Fruit fly (Drosophila melanogaster) whole organism, embryonic: ENCODE results near the gene CG9173.

Experiments
- CG10147 ChIP-seq: fragments of 200-800 bp; sonication (Bioruptor generic); optimal IDR thresholded peaks from 2 replicates; lab custom pipeline; 2019; ENCODE audit warnings: missing biosample characterization, mild to moderate bottlenecking, missing genetic modification characterization, moderate library complexity
- CG10321 ChIP-seq: fragments of 200-800 bp; sonication (Bioruptor generic); IDR thresholded peaks from 2 replicates; pipeline ENCODE4 v1.3.6; 2022; ENCODE audit warnings: missing biosample characterization, missing genetic modification characterization
- CG10979 ChIP-seq: fragments of 200-800 bp; sonication (Bioruptor generic); optimal IDR thresholded peaks from 2 replicates; lab custom pipeline; 2018; ENCODE audit warnings: missing biosample characterization, mild to moderate bottlenecking, missing genetic modification characterization, moderate library complexity
- CG12219 ChIP-seq: fragments of 200-800 bp; sonication (Bioruptor generic); optimal IDR thresholded peaks from 3 replicates; lab custom pipeline; 2018; ENCODE audit warnings: missing biosample characterization, mild to moderate bottlenecking, missing genetic modification characterization
- CG13775 ChIP-seq: fragments of 200-800 bp; sonication (Bioruptor generic); optimal IDR thresholded peaks from 3 replicates; lab custom pipeline; 2017; ENCODE audit warnings: missing biosample characterization, mild to moderate bottlenecking, missing genetic modification characterization
- CG13894 ChIP-seq: fragments of 200-800 bp; sonication (Bioruptor generic); optimal IDR thresholded peaks from 3 replicates; lab custom pipeline; 2018; ENCODE audit warnings: missing biosample characterization, mild to moderate bottlenecking, missing genetic modification characterization, moderate library complexity
- CG14667 ChIP-seq: fragments of 200-800 bp; sonication (Bioruptor generic); IDR thresholded peaks from 2 replicates; pipeline ENCODE4 v1.3.6; 2022; ENCODE audit warnings: missing biosample characterization, missing genetic modification characterization
- CG15514 ChIP-seq: fragments of 200-800 bp; sonication (Bioruptor generic); optimal IDR thresholded peaks from 3 replicates; lab custom pipeline; 2017; ENCODE audit warnings: missing biosample characterization, missing genetic modification characterization, mild to moderate bottlenecking, moderate library complexity, missing genetic modification reagents
- CG2712 ChIP-seq: fragments of 200-800 bp; optimal IDR thresholded peaks from 3 replicates; lab custom pipeline; 2019; ENCODE audit warnings: missing biosample characterization, mild to moderate bottlenecking, missing genetic modification characterization, moderate library complexity
- CG2875 ChIP-seq: fragments of 200-800 bp; sonication (Bioruptor generic); optimal IDR thresholded peaks from 2 replicates; lab custom pipeline; 2017; ENCODE audit warnings: missing biosample characterization, mild to moderate bottlenecking, missing genetic modification characterization, missing genetic modification reagents
- CG30403 ChIP-seq: fragments of 200-800 bp; sonication (Bioruptor generic); optimal IDR thresholded peaks from 3 replicates; lab custom pipeline; 2016; ENCODE audit warnings: missing biosample characterization, missing genetic modification characterization
- CG4282 ChIP-seq: fragments of 200-800 bp; sonication (Bioruptor generic); optimal IDR thresholded peaks from 2 replicates; lab custom pipeline; 2016; ENCODE audit warnings: missing biosample characterization, missing genetic modification characterization
- CG4328 ChIP-seq: fragments of 200-800 bp; sonication (Bioruptor generic); optimal IDR thresholded peaks from 3 replicates; lab custom pipeline; 2017; ENCODE audit warnings: missing biosample characterization, missing genetic modification reagents, missing genetic modification characterization
- CG7556 ChIP-seq: fragments of 200-800 bp; sonication (Bioruptor generic); optimal IDR thresholded peaks from 2 replicates; lab custom pipeline; 2017; ENCODE audit warnings: missing biosample characterization, mild to moderate bottlenecking, missing genetic modification characterization
- CG8290 ChIP-seq, 3 experiments: fragments of 200-800 bp; sonication (Bioruptor generic); optimal IDR thresholded peaks; 2 replicates each; lab custom pipeline; 2016 to 2019; ENCODE audit warnings: missing biosample characterization in 3 of 3, missing genetic modification characterization in 3 of 3, mild to moderate bottlenecking in 2 of 3, moderate library complexity in 1 of 3
- CG8924 ChIP-seq: fragments of 200-800 bp; optimal IDR thresholded peaks from 3 replicates; lab custom pipeline; 2019; ENCODE audit warnings: missing biosample characterization, mild to moderate bottlenecking, missing genetic modification characterization, moderate library complexity
- Chrac-16 ChIP-seq: fragments of 200-800 bp; sonication (Bioruptor generic); optimal IDR thresholded peaks from 3 replicates; lab custom pipeline; 2016; ENCODE audit warnings: missing biosample characterization, missing genetic modification characterization
- Fer2 ChIP-seq: fragments of 200-800 bp; sonication (Bioruptor generic); optimal IDR thresholded peaks from 2 replicates; lab custom pipeline; 2018; ENCODE audit warnings: missing biosample characterization, mild to moderate bottlenecking, missing genetic modification characterization, moderate library complexity
- HLH4C ChIP-seq: fragments of 200-800 bp; sonication (Bioruptor generic); IDR thresholded peaks from 3 replicates; pipeline ENCODE4 v1.3.6; 2022; ENCODE audit warnings: missing biosample characterization, missing genetic modification characterization; ENCODE audit not compliant: partially characterized antibody
- Kr ChIP-seq: fragments of 200-800 bp; sonication (Bioruptor generic); optimal IDR thresholded peaks from 2 replicates; lab custom pipeline; 2017; ENCODE audit warnings: missing biosample characterization, mild to moderate bottlenecking, missing genetic modification characterization
- Lim3 ChIP-seq: fragments of 200-800 bp; sonication (Bioruptor generic); IDR thresholded peaks from 2 replicates; pipeline ENCODE4 v1.3.6; 2022; ENCODE audit warnings: missing biosample characterization, missing genetic modification characterization
- Med ChIP-seq: fragments of 200-800 bp; sonication (Bioruptor generic); peaks from one replicate; lab custom pipeline; 2016; ENCODE audit warnings: missing biosample characterization, missing genetic modification characterization, mild to moderate bottlenecking, inconsistent platforms, moderate library complexity
- NC2α ChIP-seq: fragments of 200-800 bp; sonication (Bioruptor generic); optimal IDR thresholded peaks from 2 replicates; lab custom pipeline; 2016; ENCODE audit warnings: missing biosample characterization, missing genetic modification characterization
- Ptx1 ChIP-seq: fragments of 200-800 bp; sonication (Bioruptor generic); IDR thresholded peaks from 2 replicates; pipeline ENCODE4 v1.3.6; 2022; ENCODE audit warnings: missing biosample characterization, missing genetic modification characterization
- Six4 ChIP-seq: fragments of 200-800 bp; sonication (Bioruptor generic); optimal IDR thresholded peaks from 2 replicates; lab custom pipeline; 2016; ENCODE audit warnings: missing biosample characterization, missing genetic modification characterization
- Vsx1 ChIP-seq: fragments of 200-800 bp; sonication (Bioruptor generic); optimal IDR thresholded peaks from 2 replicates; lab custom pipeline; 2017; ENCODE audit warnings: missing biosample characterization, mild to moderate bottlenecking, missing genetic modification characterization, missing genetic modification reagents
- abd-A ChIP-seq: fragments of 200-800 bp; sonication (Bioruptor generic); optimal IDR thresholded peaks from 3 replicates; lab custom pipeline; 2019; ENCODE audit warnings: missing biosample characterization, mild to moderate bottlenecking, missing genetic modification characterization, moderate library complexity
- br ChIP-seq: fragments of >200 bp; optimal IDR thresholded peaks from 2 replicates; lab custom pipeline; 2017
- crol ChIP-seq: fragments of 200-800 bp; sonication (Bioruptor generic); IDR thresholded peaks from 2 replicates; pipeline ENCODE4 v1.3.6; 2022; ENCODE audit warnings: missing biosample characterization, missing genetic modification characterization
- fd102C ChIP-seq: fragments of 200-800 bp; sonication (Bioruptor generic); optimal IDR thresholded peaks from 2 replicates; lab custom pipeline; 2018; ENCODE audit warnings: missing biosample characterization, mild to moderate bottlenecking, missing genetic modification characterization, moderate library complexity
- gce ChIP-seq: fragments of 200-800 bp; sonication (Bioruptor generic); IDR thresholded peaks from 3 replicates; pipeline ENCODE4 v1.3.6; 2022; ENCODE audit warnings: missing biosample characterization, missing genetic modification characterization
- gt ChIP-seq: fragments of 200-800 bp; sonication (Bioruptor generic); IDR thresholded peaks from 2 replicates; pipeline ENCODE4 v1.3.6; 2022; ENCODE audit warnings: missing biosample characterization, missing genetic modification characterization
- lbe ChIP-seq: fragments of 200-800 bp; sonication (Bioruptor generic); optimal IDR thresholded peaks from 2 replicates; lab custom pipeline; 2016; ENCODE audit warnings: missing biosample characterization, mild to moderate bottlenecking, missing genetic modification characterization
- nom ChIP-seq: fragments of 200-800 bp; sonication (Bioruptor generic); optimal IDR thresholded peaks from 2 replicates; lab custom pipeline; 2017; ENCODE audit warnings: missing biosample characterization, missing genetic modification characterization, mild to moderate bottlenecking, moderate library complexity, missing genetic modification reagents
- otp ChIP-seq: fragments of 200-800 bp; sonication (Bioruptor generic); IDR thresholded peaks from 3 replicates; pipeline ENCODE4, ENCODE4 v1.3.6; 2022; ENCODE audit warnings: missing biosample characterization, missing genetic modification characterization
- salm ChIP-seq: fragments of 200-800 bp; sonication (Bioruptor generic); optimal IDR thresholded peaks from 2 replicates; lab custom pipeline; 2018; ENCODE audit warnings: missing biosample characterization, mild to moderate bottlenecking, missing genetic modification characterization
- sens ChIP-seq: fragments of 200-800 bp; sonication (Bioruptor generic); peaks from one replicate; lab custom pipeline; 2016; ENCODE audit warnings: missing biosample characterization, missing genetic modification characterization
- seq ChIP-seq: fragments of 200-800 bp; sonication (Bioruptor generic); IDR thresholded peaks from 2 replicates; pipeline ENCODE4 v1.3.6; 2022; ENCODE audit warnings: missing biosample characterization, missing genetic modification characterization
- shn ChIP-seq: fragments of 200-800 bp; sonication (Bioruptor generic); optimal IDR thresholded peaks from 3 replicates; lab custom pipeline; 2016; ENCODE audit warnings: missing biosample characterization, missing genetic modification characterization
- sna ChIP-seq: fragments of 200-800 bp; sonication (Bioruptor generic); IDR thresholded peaks from 2 replicates; pipeline ENCODE4 v1.3.6; 2022; ENCODE audit warnings: missing biosample characterization, missing genetic modification characterization; ENCODE audit not compliant: partially characterized antibody
- sqz ChIP-seq: fragments of 200-800 bp; sonication (Bioruptor generic); optimal IDR thresholded peaks from 3 replicates; lab custom pipeline; 2018; ENCODE audit warnings: missing biosample characterization, mild to moderate bottlenecking, missing genetic modification characterization
- stwl ChIP-seq: fragments of 200-800 bp; sonication (Bioruptor generic); optimal IDR thresholded peaks from 3 replicates; lab custom pipeline; 2018; ENCODE audit warnings: missing biosample characterization, mild to moderate bottlenecking, missing genetic modification characterization, moderate library complexity
- tio ChIP-seq: fragments of 200-800 bp; sonication (Bioruptor generic); optimal IDR thresholded peaks from 2 replicates; lab custom pipeline; 2017; ENCODE audit warnings: missing biosample characterization, missing genetic modification characterization, inconsistent platforms
- tna ChIP-seq: fragments of 200-800 bp; sonication (Bioruptor generic); IDR thresholded peaks from 2 replicates; pipeline ENCODE4 v1.3.6; 2022; ENCODE audit warnings: missing biosample characterization, missing genetic modification characterization; ENCODE audit not compliant: partially characterized antibody
- vvl ChIP-seq: fragments of 200-800 bp; sonication (Bioruptor generic); IDR thresholded peaks from 2 replicates; pipeline ENCODE4 v1.3.6; 2022; ENCODE audit warnings: missing biosample characterization, missing genetic modification characterization
- wdn ChIP-seq: fragments of 200-800 bp; sonication (Bioruptor generic); IDR thresholded peaks from 2 replicates; pipeline ENCODE4 v1.3.6; 2022; ENCODE audit warnings: missing biosample characterization, missing genetic modification characterization
- zf30C ChIP-seq: fragments of 200-800 bp; sonication (Bioruptor generic); optimal IDR thresholded peaks from 3 replicates; lab custom pipeline; 2018; ENCODE audit warnings: missing biosample characterization, mild to moderate bottlenecking, missing genetic modification characterization

Gene CG9173

dm6 chr3L:1388094-1388493, 35.2 kb downstream of the CG9173 start:
- TF ChIP-seq fd102C (GFP tag; lab: Kevin White, UChicago) (no peak), lbe (peak; percentile 46), CG4328 (GFP tag; lab: Kevin White, UChicago) (no peak)

- peak; percentile 11 for TF ChIP-seq sens (GFP tag; lab: Kevin White, UChicago)
- peak; percentile 2 for TF ChIP-seq CG13894 (tag; lab: Kevin White, UChicago)
- peak; percentile 11; the same call in 1 of the 2 replicates for TF ChIP-seq seq (GFP tag; lab: Robert Waterston, UW)
- TF ChIP-seq Med (GFP tag; lab: Kevin White, UChicago) = peak; percentile 94
- peak; percentile 96 for TF ChIP-seq CG15514 (GFP tag; lab: Kevin White, UChicago)
- TF ChIP-seq CG4282 (GFP tag; lab: Kevin White, UChicago) = no peak
- TF ChIP-seq Fer2 = no peak
- peak; percentile 56; the same call in 1 of the 2 replicates for TF ChIP-seq crol
- no peak for TF ChIP-seq CG10979
- TF ChIP-seq CG13775 (GFP tag; lab: Kevin White, UChicago) = no peak
- no peak for TF ChIP-seq CG8924 (tag; lab: Kevin White, UChicago)
- TF ChIP-seq shn (GFP tag; lab: Kevin White, UChicago) = peak; percentile 18
- TF ChIP-seq tio (GFP tag; lab: Kevin White, UChicago) = no peak
- no peak for TF ChIP-seq CG7556 (GFP tag; lab: Kevin White, UChicago)
- no peak for TF ChIP-seq Kr
- 0 out of 2 replicates have a peak, but pooled peaks have one; percentile 10 for TF ChIP-seq Ptx1 (GFP tag; lab: Robert Waterston, UW)
- TF ChIP-seq abd-A (tag; lab: Kevin White, UChicago) = peak; percentile 94
- no peak for TF ChIP-seq tna (GFP tag; lab: Robert Waterston, UW)
- TF ChIP-seq, all 482 proteins: peak for 9
Measured at dm6 chr3L:1385683-1386246, 37.5 kb downstream of the CG9173 start.

- TF ChIP-seq salm (tag; lab: Kevin White, UChicago) (no peak), CG7556 (GFP tag; lab: Kevin White, UChicago) (no peak), vvl (GFP tag; lab: Robert Waterston, UW) (no peak), CG14667 (GFP tag; lab: Robert Waterston, UW) (no peak), sqz (GFP tag; lab: Kevin White, UChicago) (no peak), Vsx1 (GFP tag; lab: Kevin White, UChicago) (no peak), CG10321 (GFP tag; lab: Robert Waterston, UW) (peak; percentile 90), CG8290 (GFP tag; optimal IDR thresholded peaks at IDR 0.05; lab: Kevin White, UChicago) (no peak), CG8290 (tag; optimal IDR thresholded peaks at IDR 0.05; lab: Kevin White, UChicago) (no peak), gt (GFP tag; lab: Robert Waterston, UW) (no peak), br (lab: Kevin White, UChicago) (no peak), NC2α (GFP tag; lab: Kevin White, UChicago) (no peak), crol (peak; percentile 71; the same call in 1 of the 2 replicates), HLH4C (no peak), CG12219 (GFP tag; lab: Kevin White, UChicago) (no peak), nom (GFP tag; lab: Kevin White, UChicago) (peak; percentile 72), Lim3 (GFP tag; lab: Robert Waterston, UW) (no peak), Chrac-16 (no peak), CG2712 (tag; lab: Kevin White, UChicago) (no peak), stwl (tag; lab: Kevin White, UChicago) (no peak), wdn (GFP tag; lab: Robert Waterston, UW) (no peak), Six4 (GFP tag; lab: Kevin White, UChicago) (no peak), zf30C (no peak), CG30403 (GFP tag; lab: Kevin White, UChicago) (no peak), CG10147 (GFP tag; lab: Kevin White, UChicago) (no peak), CG2875 (GFP tag; lab: Kevin White, UChicago) (no peak), sna (GFP tag; lab: Robert Waterston, UW) (no peak), Med (GFP tag; lab: Kevin White, UChicago) (peak; percentile 24), otp (GFP tag; lab: Robert Waterston, UW) (no peak), gce (GFP tag; lab: Robert Waterston, UW) (no peak)
Measured at dm6 chr3L:1380959-1381358, 42.3 kb downstream of the CG9173 start.
